Worm (Caenorhabditis elegans) whole organism, mixed stage, embryonic: ENCODE data around the gene F35H10.5.

Experiments
- M03D4.4 ChIP-seq: sonication (generic microtip); optimal IDR thresholded peaks from 2 replicates; lab custom pipeline; 2017; ENCODE audit warnings: mild to moderate bottlenecking, missing genetic modification characterization, missing compliant biosample characterization
- bed-3 ChIP-seq: fragments of 200-800 bp; sonication (Bioruptor generic); optimal IDR thresholded peaks from 3 replicates; lab custom pipeline; 2018; ENCODE audit warnings: mild to moderate bottlenecking, missing genetic modification characterization, moderate library complexity, missing compliant biosample characterization
- blmp-1 ChIP-seq: fragments of 150-350 bp; optimal IDR thresholded peaks from 2 replicates; lab custom pipeline; 2014; ENCODE audit warnings: missing biosample characterization, missing genetic modification characterization
- ceh-39 ChIP-seq: fragments of 150-350 bp; optimal IDR thresholded peaks from 2 replicates; lab custom pipeline; 2014; ENCODE audit warnings: missing biosample characterization, missing genetic modification characterization
- ceh-43 ChIP-seq: fragments of 200-800 bp; sonication (Bioruptor generic); optimal IDR thresholded peaks from 2 replicates; lab custom pipeline; 2018; ENCODE audit warnings: mild to moderate bottlenecking, missing genetic modification characterization, moderate library complexity, missing compliant biosample characterization
- ceh-83 ChIP-seq: fragments of 200-800 bp; sonication (Bioruptor generic); optimal IDR thresholded peaks from 2 replicates; lab custom pipeline; 2018; ENCODE audit warnings: mild to moderate bottlenecking, missing genetic modification characterization, missing compliant biosample characterization
- ces-1 ChIP-seq: fragments of 150-350 bp; optimal IDR thresholded peaks from 2 replicates; lab custom pipeline; 2014; ENCODE audit warnings: missing biosample characterization, missing genetic modification reagents, missing genetic modification characterization
- cnd-1 ChIP-seq: fragments of 200-800 bp; sonication (Bioruptor generic); optimal IDR thresholded peaks from 2 replicates; lab custom pipeline; 2018; ENCODE audit warnings: mild to moderate bottlenecking, missing genetic modification characterization, missing compliant biosample characterization
- elt-1 ChIP-seq: sonication (generic microtip); optimal IDR thresholded peaks from 2 replicates; lab custom pipeline; 2017; ENCODE audit warnings: missing genetic modification characterization, mild to moderate bottlenecking, missing compliant biosample characterization, antibody characterized with exemption, moderate library complexity, borderline replicate concordance; ENCODE audit not compliant: insufficient read depth
- elt-3 ChIP-seq: fragments of 150-350 bp; optimal IDR thresholded peaks from 2 replicates; lab custom pipeline; 2014; ENCODE audit warnings: missing biosample characterization, missing genetic modification characterization
- flh-1 ChIP-seq: fragments of 200-800 bp; sonication (Bioruptor generic); optimal IDR thresholded peaks from 2 replicates; lab custom pipeline; 2018; ENCODE audit warnings: mild to moderate bottlenecking, missing genetic modification characterization, moderate library complexity, missing compliant biosample characterization
- ham-2 ChIP-seq: fragments of 200-800 bp; sonication (Bioruptor generic); optimal IDR thresholded peaks from 2 replicates; lab custom pipeline; 2018; ENCODE audit warnings: mild to moderate bottlenecking, missing genetic modification characterization, missing compliant biosample characterization
- lin-13 ChIP-seq: fragments of 150-350 bp; optimal IDR thresholded peaks from 2 replicates; lab custom pipeline; 2014; ENCODE audit warnings: missing biosample characterization, missing genetic modification characterization
- lin-32 ChIP-seq: fragments of 200-800 bp; sonication (Bioruptor generic); optimal IDR thresholded peaks from 2 replicates; lab custom pipeline; 2018; ENCODE audit warnings: mild to moderate bottlenecking, missing genetic modification characterization, missing compliant biosample characterization
- lsy-2 ChIP-seq: fragments of 150-350 bp; optimal IDR thresholded peaks from 2 replicates; lab custom pipeline; 2014; ENCODE audit warnings: missing biosample characterization, missing genetic modification characterization
- mab-5 ChIP-seq: fragments of 150-350 bp; optimal IDR thresholded peaks from 2 replicates; lab custom pipeline; 2014; ENCODE audit warnings: missing biosample characterization, missing genetic modification characterization
- mep-1 ChIP-seq: fragments of 150-350 bp; optimal IDR thresholded peaks from 2 replicates; lab custom pipeline; 2017; ENCODE audit warnings: missing biosample characterization, missing genetic modification reagents, missing genetic modification characterization, inconsistent platforms
- mls-2 ChIP-seq: sonication (generic microtip); optimal IDR thresholded peaks from 2 replicates; lab custom pipeline; 2016; ENCODE audit warnings: mild to moderate bottlenecking, missing genetic modification characterization, moderate library complexity, missing compliant biosample characterization
- nhr-12 ChIP-seq: fragments of 150-350 bp; optimal IDR thresholded peaks from 2 replicates; lab custom pipeline; 2014; ENCODE audit warnings: missing biosample characterization, missing genetic modification characterization
- nhr-2 ChIP-seq: fragments of 150-350 bp; optimal IDR thresholded peaks from 2 replicates; lab custom pipeline; 2014; ENCODE audit warnings: missing biosample characterization, missing genetic modification characterization
- nhr-237 ChIP-seq: fragments of 150-350 bp; optimal IDR thresholded peaks from 2 replicates; lab custom pipeline; 2014; ENCODE audit warnings: missing biosample characterization, missing genetic modification characterization
- nhr-28 ChIP-seq: fragments of 150-350 bp; optimal IDR thresholded peaks from 2 replicates; lab custom pipeline; 2014; ENCODE audit warnings: missing biosample characterization, missing genetic modification characterization
- nhr-76 ChIP-seq: sonication (generic microtip); optimal IDR thresholded peaks from 2 replicates; lab custom pipeline; 2017; ENCODE audit warnings: missing biosample characterization, missing genetic modification characterization
- pha-4 ChIP-seq: fragments of 150-350 bp; optimal IDR thresholded peaks from 2 replicates; lab custom pipeline; 2018; ENCODE audit warnings: missing biosample characterization, missing genetic modification reagents, missing genetic modification characterization
- sem-2 ChIP-seq: fragments of 200-800 bp; sonication (Bioruptor generic); optimal IDR thresholded peaks from 2 replicates; lab custom pipeline; 2018; ENCODE audit warnings: mild to moderate bottlenecking, missing genetic modification characterization, missing compliant biosample characterization
- snpc-4 ChIP-seq: fragments of 150-350 bp; optimal IDR thresholded peaks from 2 replicates; lab custom pipeline; 2014; ENCODE audit warnings: missing biosample characterization, missing genetic modification characterization
- sptf-1 ChIP-seq: sonication (generic microtip); optimal IDR thresholded peaks from 2 replicates; lab custom pipeline; 2017; ENCODE audit warnings: mild to moderate bottlenecking, missing genetic modification characterization, moderate library complexity, missing compliant biosample characterization
- tbx-8 ChIP-seq: fragments of 200-800 bp; sonication (Bioruptor generic); optimal IDR thresholded peaks from 2 replicates; lab custom pipeline; 2018; ENCODE audit warnings: mild to moderate bottlenecking, missing genetic modification characterization, moderate library complexity, missing compliant biosample characterization
- unc-120 ChIP-seq: sonication (generic microtip); optimal IDR thresholded peaks from 2 replicates; lab custom pipeline; 2017; ENCODE audit warnings: missing genetic modification characterization, missing compliant biosample characterization; ENCODE audit not compliant: poor library complexity, severe bottlenecking
- unc-39 ChIP-seq: fragments of 150-350 bp; optimal IDR thresholded peaks from 2 replicates; lab custom pipeline; 2014; ENCODE audit warnings: missing biosample characterization, missing genetic modification characterization
- unc-62 ChIP-seq: fragments of 150-350 bp; optimal IDR thresholded peaks from 2 replicates; lab custom pipeline; 2014; ENCODE audit warnings: missing biosample characterization, missing genetic modification reagents, missing genetic modification characterization
- ztf-11 ChIP-seq: fragments of 150-350 bp; optimal IDR thresholded peaks from 2 replicates; lab custom pipeline; 2014; ENCODE audit warnings: missing biosample characterization, missing genetic modification characterization

F35H10.5 gene

ce11 chrIV:8254193-8254592, 46.4 kb upstream of the F35H10.5 start:
- TF ChIP-seq M03D4.4 (tag; lab: Kevin White, UChicago), result no peak
- TF ChIP-seq unc-62 (GFP tag; lab: Kevin White, UChicago), result no peak
- TF ChIP-seq ham-2 (GFP tag; lab: Kevin White, UChicago), result no peak
- no peak for TF ChIP-seq flh-1 (GFP tag; lab: Kevin White, UChicago)
- TF ChIP-seq blmp-1 (tag; lab: Kevin White, UChicago), result no peak
- TF ChIP-seq elt-1, result peak; percentile 16
- no peak for TF ChIP-seq nhr-28 (tag; lab: Kevin White, UChicago)

DNA sequence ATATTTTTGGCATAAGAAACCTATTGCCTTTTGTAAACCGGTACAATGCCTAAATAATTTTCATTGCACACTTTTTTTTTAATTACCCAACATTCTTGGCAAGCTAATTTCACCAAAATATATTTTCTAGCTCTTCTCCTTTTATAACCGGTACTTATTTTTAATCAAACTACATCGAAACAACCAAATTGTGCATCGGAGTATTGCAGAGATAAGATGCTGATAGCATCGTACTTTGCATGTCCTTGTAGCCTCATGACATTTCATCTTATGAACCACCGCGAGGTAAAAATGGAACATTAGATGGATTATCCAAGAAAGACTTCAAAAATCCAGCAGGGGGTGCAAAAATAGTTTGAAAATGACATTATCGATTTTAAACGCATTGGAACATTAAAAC, 45.3 kb upstream of the F35H10.5 start:
- TF ChIP-seq elt-1 (peak; percentile 56), nhr-12 (no peak), ztf-11 (no peak), lsy-2 (tag; lab: Kevin White, UChicago) (no peak), snpc-4 (tag; lab: Kevin White, UChicago) (no peak), lin-13 (tag; lab: Kevin White, UChicago) (no peak)
- TF ChIP-seq, all 35 proteins: peak for 1

DNA sequence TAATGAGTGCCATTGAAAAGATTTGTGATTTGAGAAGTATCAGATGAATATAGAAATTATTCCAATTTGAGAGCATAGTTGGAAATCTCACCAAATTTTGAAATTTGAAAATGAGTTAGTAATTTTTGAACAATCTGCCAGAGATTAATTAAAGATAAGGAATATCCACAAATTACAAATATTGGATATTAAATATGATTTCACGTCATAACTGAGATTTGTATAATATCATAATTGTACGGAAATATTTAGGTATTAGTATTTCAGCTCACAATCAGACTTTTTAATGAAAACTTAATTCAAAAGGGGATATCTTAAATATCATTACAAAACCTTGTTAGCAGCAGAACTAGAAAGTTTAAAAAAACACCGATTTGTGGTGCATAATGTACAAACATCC, 40.7 kb upstream of the F35H10.5 start, which contains the start of gene K07H8.7:
Gene K07H8.7, minus strand, starts transcription at position 101 of the 400 bp plus-strand sequence.
- TF ChIP-seq sptf-1, result no peak
- no peak for TF ChIP-seq nhr-76 (tag; lab: Kevin White, UChicago)
- TF ChIP-seq nhr-28 (tag; lab: Kevin White, UChicago), result no peak
- no peak for TF ChIP-seq ceh-83
- no peak for TF ChIP-seq lin-32 (GFP tag; lab: Kevin White, UChicago)
- TF ChIP-seq bed-3 (GFP tag; lab: Kevin White, UChicago), result no peak
- no peak for TF ChIP-seq nhr-237 (tag; lab: Kevin White, UChicago)
- no peak for TF ChIP-seq ztf-11
- TF ChIP-seq sem-2 (GFP tag; lab: Kevin White, UChicago), result no peak
- TF ChIP-seq pha-4, result no peak
- TF ChIP-seq cnd-1 (tag; lab: Kevin White, UChicago), result no peak
- no peak for TF ChIP-seq flh-1 (GFP tag; lab: Kevin White, UChicago)
- TF ChIP-seq unc-39, result no peak
- TF ChIP-seq nhr-2 (tag; lab: Kevin White, UChicago), result no peak
- TF ChIP-seq unc-62 (GFP tag; lab: Kevin White, UChicago), result no peak
- no peak for TF ChIP-seq ces-1 (GFP tag; lab: Kevin White, UChicago)
- no peak for TF ChIP-seq snpc-4 (tag; lab: Kevin White, UChicago)

DNA sequence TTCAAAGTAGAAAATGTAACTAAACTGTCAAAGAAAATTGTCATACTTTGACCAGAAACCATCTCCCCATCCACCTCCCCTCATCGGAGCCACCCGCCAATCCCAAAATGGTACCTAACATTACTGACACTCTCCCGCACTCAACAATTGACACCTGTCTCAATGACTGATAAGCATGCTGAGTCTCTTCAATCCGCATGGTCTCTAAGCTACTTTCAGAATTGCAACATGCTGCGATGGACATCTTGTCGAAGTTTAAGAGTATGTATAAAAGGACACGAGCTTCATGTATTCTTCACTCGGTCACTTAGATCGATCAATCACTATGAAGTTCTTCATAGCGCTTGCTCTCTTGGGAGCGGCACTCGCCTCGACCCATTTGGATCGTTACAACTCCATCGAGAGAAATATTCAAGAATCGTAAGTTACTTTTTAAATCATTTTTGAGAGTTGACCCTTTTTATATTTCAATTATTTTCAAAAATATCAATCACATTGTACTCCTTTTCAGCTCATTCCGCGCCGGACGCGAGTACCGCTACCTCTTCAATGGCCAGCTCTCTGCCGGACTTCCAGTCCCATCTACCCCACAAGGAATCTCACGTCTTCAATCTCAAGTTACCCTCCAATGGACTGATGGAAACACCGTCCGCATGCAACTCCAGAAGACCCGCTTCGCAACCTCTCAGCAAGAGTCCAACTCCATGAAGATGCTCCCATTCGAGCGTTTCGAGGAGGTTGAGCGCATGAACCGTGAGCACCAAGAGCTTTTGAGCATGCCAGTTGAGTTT, 39.5 kb upstream of the F35H10.5 start, which contains the start of gene vit-6:
Gene vit-6, plus strand, starts transcription at position 310 of the 791 bp plus-strand sequence.
- no peak for TF ChIP-seq snpc-4 (tag; lab: Kevin White, UChicago)
- no peak for TF ChIP-seq blmp-1 (tag; lab: Kevin White, UChicago)
- no peak for TF ChIP-seq sptf-1
- no peak for TF ChIP-seq bed-3 (GFP tag; lab: Kevin White, UChicago)
- TF ChIP-seq ces-1 (GFP tag; lab: Kevin White, UChicago), result no peak
- no peak for TF ChIP-seq nhr-76 (tag; lab: Kevin White, UChicago)
- no peak for TF ChIP-seq pha-4
- no peak for TF ChIP-seq flh-1 (GFP tag; lab: Kevin White, UChicago)
- no peak for TF ChIP-seq M03D4.4 (tag; lab: Kevin White, UChicago)
- no peak for TF ChIP-seq elt-1
- TF ChIP-seq unc-120 (tag; lab: Kevin White, UChicago), result no peak
- no peak for TF ChIP-seq unc-62 (GFP tag; lab: Kevin White, UChicago)
- TF ChIP-seq ceh-43 (GFP tag; lab: Kevin White, UChicago), result no peak
- TF ChIP-seq unc-39, result no peak
- no peak for TF ChIP-seq nhr-28 (tag; lab: Kevin White, UChicago)
- TF ChIP-seq tbx-8 (GFP tag; lab: Kevin White, UChicago), result no peak
- no peak for TF ChIP-seq sem-2 (GFP tag; lab: Kevin White, UChicago)
- TF ChIP-seq mls-2 (tag; lab: Kevin White, UChicago), result no peak
- no peak for TF ChIP-seq mep-1 (tag; lab: Kevin White, UChicago)

ce11 chrIV:8262671-8263070, 37.9 kb upstream of the F35H10.5 start:
- TF ChIP-seq ztf-11 (no peak), pha-4 (no peak), mls-2 (tag; lab: Kevin White, UChicago) (no peak), ceh-39 (tag; lab: Kevin White, UChicago) (no peak), elt-1 (no peak), cnd-1 (tag; lab: Kevin White, UChicago) (no peak), elt-3 (tag; lab: Kevin White, UChicago) (no peak), lin-13 (tag; lab: Kevin White, UChicago) (no peak), nhr-2 (tag; lab: Kevin White, UChicago) (no peak), ceh-83 (no peak), flh-1 (GFP tag; lab: Kevin White, UChicago) (no peak), mab-5 (tag; lab: Kevin White, UChicago) (no peak), M03D4.4 (tag; lab: Kevin White, UChicago) (no peak), unc-120 (tag; lab: Kevin White, UChicago) (no peak)
